Worm (Caenorhabditis elegans) whole organism, early embryonic: ENCODE data around the gene T12G3.2.

Experiments
- B0310.2 ChIP-seq: sonication (generic microtip); optimal IDR thresholded peaks from 2 replicates; lab custom pipeline; 2016; ENCODE audit warnings: mild to moderate bottlenecking, missing genetic modification characterization, missing compliant biosample characterization
- ama-1 ChIP-seq: fragments of 150-350 bp; optimal IDR thresholded peaks from 2 replicates; lab custom pipeline; 2014
- ceh-36 ChIP-seq: sonication (generic microtip); optimal IDR thresholded peaks from 2 replicates; lab custom pipeline; 2016; ENCODE audit warnings: missing genetic modification characterization, inconsistent platforms, missing compliant biosample characterization
- ets-7 ChIP-seq: sonication (generic microtip); optimal IDR thresholded peaks from 2 replicates; lab custom pipeline; 2016; ENCODE audit warnings: missing genotype, missing genetic modification characterization, missing compliant biosample characterization
- flt-1 ChIP-seq: fragments of 200-800 bp; sonication (Bioruptor generic); IDR thresholded peaks from 2 replicates; pipeline ENCODE4 v1.3.6; 2022; ENCODE audit warnings: missing genetic modification characterization, missing compliant biosample characterization
- hmbx-1 ChIP-seq: sonication (generic microtip); optimal IDR thresholded peaks from 2 replicates; lab custom pipeline; 2016; ENCODE audit warnings: mild to moderate bottlenecking, missing genetic modification characterization, missing compliant biosample characterization
- pes-1 ChIP-seq: fragments of 200-800 bp; sonication (Bioruptor generic); IDR thresholded peaks from 2 replicates; pipeline ENCODE4 v1.3.6; 2022; ENCODE audit warnings: missing genetic modification reagents, missing genetic modification characterization, missing compliant biosample characterization
- scrt-1 ChIP-seq: fragments of 200-800 bp; sonication (Bioruptor generic); IDR thresholded peaks from 2 replicates; pipeline ENCODE4 v1.3.6; 2022; ENCODE audit warnings: missing genetic modification characterization, missing compliant biosample characterization
- tbx-11 ChIP-seq: fragments of 200-800 bp; sonication (Bioruptor generic); IDR thresholded peaks from 2 replicates; pipeline ENCODE4 v1.3.6; 2022; ENCODE audit warnings: missing genetic modification characterization, missing compliant biosample characterization

- TF ChIP-seq tbx-11 (GFP tag; lab: Robert Waterston, UW) (no peak), pes-1 (GFP tag; lab: Robert Waterston, UW) (no peak), ets-7 (tag; lab: Kevin White, UChicago) (no peak), B0310.2 (tag; lab: Kevin White, UChicago) (no peak), ceh-36 (tag; lab: Kevin White, UChicago) (no peak), ama-1 (lab: Kevin White, UChicago) (no peak), scrt-1 (GFP tag; lab: Robert Waterston, UW) (no peak), flt-1 (GFP tag; lab: Robert Waterston, UW) (no peak), hmbx-1 (no peak)
These were observed 31.2 kb downstream of the T12G3.2 start, which contains the start of gene lips-6 for ce11 chrIV:12015586-12015985.
